Worm (Caenorhabditis elegans): ENCODE measurements around the gene F14H3.14.

- peak; percentile 73 for TF ChIP-seq nhr-71 (tag; optimal IDR thresholded peaks at IDR 0.05)
- peak; percentile 82 to 91 (median 88) for TF ChIP-seq dpl-1 (GFP tag; optimal IDR thresholded peaks at IDR 0.05)
- no peak for TF ChIP-seq ces-1 (GFP tag; optimal IDR thresholded peaks at IDR 0.05)
- TF ChIP-seq ama-1 (optimal IDR thresholded peaks at IDR 0.05) = no peak
- peak; percentile 72 for TF ChIP-seq irx-1 (tag; optimal IDR thresholded peaks at IDR 0.05)
- no peak for TF ChIP-seq mef-2 (tag; optimal IDR thresholded peaks at IDR 0.05)
- TF ChIP-seq nhr-90 (tag; optimal IDR thresholded peaks at IDR 0.05; ENCODE audit: poor library complexity) = peak; percentile 75
- TF ChIP-seq zag-1 (tag; optimal IDR thresholded peaks at IDR 0.05) = no peak
- TF ChIP-seq lin-13 (GFP tag; optimal IDR thresholded peaks at IDR 0.05) = no peak
- no peak for TF ChIP-seq F16B12.6 (tag; optimal IDR thresholded peaks at IDR 0.05)
- TF ChIP-seq lin-15B (tag; optimal IDR thresholded peaks at IDR 0.05) = no peak
- no peak for TF ChIP-seq nhr-77 (tag; optimal IDR thresholded peaks at IDR 0.05)
- no peak for TF ChIP-seq unc-62 (GFP tag; optimal IDR thresholded peaks at IDR 0.05)
These were observed 40.1 kb downstream of the F14H3.14 start for ce11 chrV:16022600-16022999.
